Fruit fly (Drosophila melanogaster) whole organism, adult: ENCODE data around the gene Cpr78E.

Experiments used
- CG12768 ChIP-seq: fragments of 200-800 bp; sonication (Bioruptor generic); optimal IDR thresholded peaks from 2 replicates; lab custom pipeline; 2017; ENCODE audit warnings: missing biosample characterization, missing genetic modification characterization, mild to moderate bottlenecking, moderate library complexity, missing genetic modification reagents
- CG14711 ChIP-seq: fragments of 200-800 bp; sonication (Bioruptor generic); optimal IDR thresholded peaks from 2 replicates; lab custom pipeline; 2018; ENCODE audit warnings: missing biosample characterization, mild to moderate bottlenecking, missing genetic modification characterization, moderate library complexity
- Hr96 ChIP-seq: fragments of 200-800 bp; sonication (Bioruptor generic); optimal IDR thresholded peaks from 2 replicates; lab custom pipeline; 2016; ENCODE audit warnings: missing biosample characterization, missing genetic modification characterization
- Mnt ChIP-seq: fragments of 200-800 bp; sonication (Bioruptor generic); optimal IDR thresholded peaks from 2 replicates; lab custom pipeline; 2016; ENCODE audit warnings: missing biosample characterization, mild to moderate bottlenecking, missing genetic modification characterization
- cnc ChIP-seq, 2 experiments: fragments of >200 bp; optimal IDR thresholded peaks; 2 replicates each; lab custom pipeline; 2017
- pad ChIP-seq: fragments of 200-800 bp; sonication (Bioruptor generic); optimal IDR thresholded peaks from 3 replicates; lab custom pipeline; 2017; ENCODE audit warnings: missing biosample characterization, missing genetic modification characterization, mild to moderate bottlenecking, moderate library complexity, missing genetic modification reagents

DNA sequence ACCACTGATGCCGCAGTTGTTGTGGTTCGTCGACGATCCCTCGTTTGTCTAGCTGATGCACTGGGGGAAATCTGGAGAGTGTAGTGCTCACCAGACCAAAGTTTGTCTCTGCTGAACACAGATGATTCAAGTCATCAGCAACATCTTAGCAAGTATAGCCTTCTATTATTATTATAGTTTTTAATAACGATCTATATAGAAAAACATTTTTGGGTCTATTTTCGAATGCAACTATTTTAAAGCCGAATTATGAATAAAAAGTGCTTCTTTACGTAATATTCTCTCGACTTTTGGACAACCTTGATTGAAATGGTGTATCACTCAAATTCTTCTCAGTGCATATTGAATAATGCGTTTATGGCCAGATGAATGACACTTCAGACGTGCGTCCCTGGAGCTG, 19.0 kb upstream of the Cpr78E start:
- TF ChIP-seq Mnt (GFP tag; lab: Kevin White, UChicago), result no peak
- TF ChIP-seq CG14711 (tag; lab: Kevin White, UChicago), result no peak
- TF ChIP-seq pad (GFP tag; lab: Kevin White, UChicago), result no peak
- TF ChIP-seq Hr96 (GFP tag; lab: Kevin White, UChicago), result no peak
- no peak for TF ChIP-seq CG12768 (GFP tag; lab: Kevin White, UChicago)
- TF ChIP-seq cnc (optimal IDR thresholded peaks at IDR 0.05; lab: Kevin White, UChicago), result no peak
